Fruit fly (Drosophila melanogaster) whole organism, prepupa: ENCODE data around the gene CG2889.

ENCODE experiments used
- Blimp-1 ChIP-seq: fragments of 200-800 bp; sonication (Bioruptor generic); optimal IDR thresholded peaks from 3 replicates; lab custom pipeline; 2017; ENCODE audit warnings: missing biosample characterization, missing genetic modification characterization, mild to moderate bottlenecking, moderate library complexity, missing genetic modification reagents
- CG10631 ChIP-seq: fragments of 200-800 bp; sonication (Bioruptor generic); optimal IDR thresholded peaks from 2 replicates; lab custom pipeline; 2016; ENCODE audit warnings: missing biosample characterization, missing genetic modification characterization
- CG10669 ChIP-seq: fragments of 200-800 bp; sonication (Bioruptor generic); optimal IDR thresholded peaks from 3 replicates; lab custom pipeline; 2018; ENCODE audit warnings: missing biosample characterization, mild to moderate bottlenecking, missing genetic modification characterization, moderate library complexity
- CG11294 ChIP-seq: fragments of 200-800 bp; sonication (Bioruptor generic); IDR thresholded peaks from 2 replicates; pipeline ENCODE4 v1.3.6; 2022; ENCODE audit warnings: missing biosample characterization, missing genetic modification characterization
- CG11762 ChIP-seq: fragments of 200-800 bp; sonication (Bioruptor generic); optimal IDR thresholded peaks from 3 replicates; lab custom pipeline; 2016; ENCODE audit warnings: missing biosample characterization, missing genetic modification characterization; ENCODE audit not compliant: insufficient read depth
- CG1621 ChIP-seq: fragments of 200-800 bp; sonication (Bioruptor generic); optimal IDR thresholded peaks from 3 replicates; lab custom pipeline; 2018; ENCODE audit warnings: missing biosample characterization, mild to moderate bottlenecking, missing genetic modification characterization
- CG16779 ChIP-seq: fragments of 200-800 bp; sonication (Bioruptor generic); optimal IDR thresholded peaks from 3 replicates; lab custom pipeline; 2017; ENCODE audit warnings: missing biosample characterization, mild to moderate bottlenecking, missing genetic modification characterization
- CG3032 ChIP-seq: fragments of 200-800 bp; optimal IDR thresholded peaks from 2 replicates; lab custom pipeline; 2019; ENCODE audit warnings: missing biosample characterization, mild to moderate bottlenecking, missing genetic modification characterization, moderate library complexity
- CG31627 ChIP-seq: fragments of 200-800 bp; sonication (Bioruptor generic); optimal IDR thresholded peaks from 3 replicates; lab custom pipeline; 2016; ENCODE audit warnings: missing biosample characterization, missing genetic modification characterization
- CG32006 ChIP-seq: fragments of 200-800 bp; sonication (Bioruptor generic); optimal IDR thresholded peaks from 3 replicates; lab custom pipeline; 2017; ENCODE audit warnings: missing biosample characterization, mild to moderate bottlenecking, missing genetic modification characterization
- CG34406 ChIP-seq: fragments of 200-800 bp; sonication (Bioruptor generic); optimal IDR thresholded peaks from 3 replicates; lab custom pipeline; 2016; ENCODE audit warnings: missing biosample characterization, missing genetic modification characterization
- CG3919 ChIP-seq: fragments of 200-800 bp; sonication (Bioruptor generic); optimal IDR thresholded peaks from 3 replicates; lab custom pipeline; 2016; ENCODE audit warnings: missing biosample characterization, missing genetic modification characterization
- CG4318 ChIP-seq: fragments of 200-800 bp; sonication (Bioruptor generic); optimal IDR thresholded peaks from 3 replicates; lab custom pipeline; 2017; ENCODE audit warnings: missing biosample characterization, mild to moderate bottlenecking, missing genetic modification characterization
- CG6163 ChIP-seq: fragments of 200-800 bp; sonication (Bioruptor generic); IDR thresholded peaks from 3 replicates; pipeline ENCODE4 v1.3.6; 2022; ENCODE audit warnings: missing biosample characterization, missing genetic modification characterization
- CG6276 ChIP-seq: fragments of 200-800 bp; sonication (Bioruptor generic); optimal IDR thresholded peaks from 2 replicates; lab custom pipeline; 2017; ENCODE audit warnings: missing biosample characterization, mild to moderate bottlenecking, missing genetic modification characterization
- CG6854 ChIP-seq: fragments of 200-800 bp; sonication (Bioruptor generic); optimal IDR thresholded peaks from 2 replicates; lab custom pipeline; 2017; ENCODE audit warnings: missing biosample characterization, mild to moderate bottlenecking, missing genetic modification characterization
- CG7368 ChIP-seq: fragments of 200-800 bp; sonication (Bioruptor generic); optimal IDR thresholded peaks from 3 replicates; lab custom pipeline; 2016; ENCODE audit warnings: missing biosample characterization, missing genetic modification characterization
- CG8119 ChIP-seq: fragments of 200-800 bp; sonication (Bioruptor generic); IDR thresholded peaks from 3 replicates; pipeline ENCODE4 v1.3.6; 2022; ENCODE audit warnings: missing biosample characterization, missing genetic modification characterization
- CG8319 ChIP-seq: fragments of 200-800 bp; sonication (Bioruptor generic); optimal IDR thresholded peaks from 3 replicates; lab custom pipeline; 2016; ENCODE audit warnings: missing biosample characterization, missing genetic modification characterization
- CG8632 ChIP-seq: fragments of 200-800 bp; sonication (Bioruptor generic); optimal IDR thresholded peaks from 3 replicates; lab custom pipeline; 2016; ENCODE audit warnings: missing biosample characterization, missing genetic modification characterization
- Eip75B ChIP-seq: fragments of 200-800 bp; sonication (Bioruptor generic); optimal IDR thresholded peaks from 3 replicates; lab custom pipeline; 2016; ENCODE audit warnings: missing biosample characterization, missing genetic modification characterization
- Eip78C ChIP-seq: fragments of 200-800 bp; sonication (Bioruptor generic); peaks from one replicate; lab custom pipeline; 2016; ENCODE audit warnings: missing biosample characterization, missing genetic modification characterization
- Hr39 ChIP-seq: fragments of 200-800 bp; sonication (Bioruptor generic); optimal IDR thresholded peaks from 2 replicates; lab custom pipeline; 2016; ENCODE audit warnings: missing biosample characterization, missing genetic modification characterization
- Hr4 ChIP-seq: fragments of 200-800 bp; sonication (Bioruptor generic); optimal IDR thresholded peaks from 3 replicates; lab custom pipeline; 2016; ENCODE audit warnings: missing biosample characterization, missing genetic modification characterization
- Met ChIP-seq: fragments of 200-800 bp; sonication (Bioruptor generic); optimal IDR thresholded peaks from 3 replicates; lab custom pipeline; 2016; ENCODE audit warnings: missing biosample characterization, missing genetic modification characterization
- Sox102F ChIP-seq: fragments of 200-800 bp; sonication (Bioruptor generic); optimal IDR thresholded peaks from 2 replicates; lab custom pipeline; 2016; ENCODE audit warnings: missing biosample characterization, mild to moderate bottlenecking, missing genetic modification characterization
- Sox14 ChIP-seq: fragments of 200-800 bp; sonication (Bioruptor generic); optimal IDR thresholded peaks from 3 replicates; lab custom pipeline; 2016; ENCODE audit warnings: missing biosample characterization, missing genetic modification characterization
- Sox15 ChIP-seq: fragments of 200-800 bp; sonication (Bioruptor generic); optimal IDR thresholded peaks from 3 replicates; lab custom pipeline; 2016; ENCODE audit warnings: missing biosample characterization, missing genetic modification characterization
- acj6 ChIP-seq: fragments of 200-800 bp; sonication (Bioruptor generic); optimal IDR thresholded peaks from 3 replicates; lab custom pipeline; 2016; ENCODE audit warnings: missing biosample characterization, missing genetic modification characterization
- cyc ChIP-seq: fragments of 200-800 bp; sonication (Bioruptor generic); optimal IDR thresholded peaks from 3 replicates; lab custom pipeline; 2016; ENCODE audit warnings: missing biosample characterization, missing genetic modification characterization
- dac ChIP-seq: fragments of 200-800 bp; sonication (Bioruptor generic); optimal IDR thresholded peaks from 2 replicates; lab custom pipeline; 2017; ENCODE audit warnings: missing biosample characterization, mild to moderate bottlenecking, missing genetic modification characterization
- dsx ChIP-seq: fragments of 200-800 bp; optimal IDR thresholded peaks from 3 replicates; lab custom pipeline; 2019; ENCODE audit warnings: missing biosample characterization, mild to moderate bottlenecking, missing genetic modification characterization, moderate library complexity; ENCODE audit not compliant: poor library complexity, severe bottlenecking
- eg ChIP-seq: fragments of 200-800 bp; sonication (Bioruptor generic); IDR thresholded peaks from 3 replicates; pipeline ENCODE4 v1.3.6; 2022; ENCODE audit warnings: missing biosample characterization, missing genetic modification characterization
- esn ChIP-seq: fragments of 200-800 bp; sonication (Bioruptor generic); optimal IDR thresholded peaks from 2 replicates; lab custom pipeline; 2016; ENCODE audit warnings: missing biosample characterization, mild to moderate bottlenecking, missing genetic modification characterization, moderate library complexity
- fd85E ChIP-seq: fragments of 200-800 bp; sonication (Bioruptor generic); optimal IDR thresholded peaks from 3 replicates; lab custom pipeline; 2016; ENCODE audit warnings: missing biosample characterization, missing genetic modification characterization
- lz ChIP-seq: fragments of 200-800 bp; sonication (Bioruptor generic); optimal IDR thresholded peaks from 3 replicates; lab custom pipeline; 2016; ENCODE audit warnings: missing biosample characterization, missing genetic modification characterization
- pdm3 ChIP-seq: fragments of 200-800 bp; sonication (Bioruptor generic); optimal IDR thresholded peaks from 3 replicates; lab custom pipeline; 2016; ENCODE audit warnings: missing biosample characterization, missing genetic modification characterization
- salr ChIP-seq, 2 experiments: fragments of 200-800 bp; sonication (Bioruptor generic); optimal IDR thresholded peaks; 3 replicates each; lab custom pipeline; 2016 to 2018; ENCODE audit warnings: missing biosample characterization in 2 of 2, missing genetic modification characterization in 2 of 2, mild to moderate bottlenecking in 1 of 2
- ss ChIP-seq, 2 experiments: fragments of 200-800 bp; sonication (Bioruptor generic); optimal IDR thresholded peaks; 2 replicates in 1 of 2; 3 replicates in 1 of 2; lab custom pipeline; 2017 to 2018; ENCODE audit warnings: mild to moderate bottlenecking in 2 of 2, missing biosample characterization in 2 of 2, missing genetic modification characterization in 2 of 2, moderate library complexity in 1 of 2
- topi ChIP-seq: fragments of 200-800 bp; sonication (Bioruptor generic); optimal IDR thresholded peaks from 3 replicates; lab custom pipeline; 2016; ENCODE audit warnings: missing biosample characterization, missing genetic modification characterization
- vri ChIP-seq: fragments of 200-800 bp; sonication (Bioruptor generic); optimal IDR thresholded peaks from 3 replicates; lab custom pipeline; 2016; ENCODE audit warnings: missing biosample characterization, mild to moderate bottlenecking, missing genetic modification characterization

Gene CG2889

dm6 chrX:10473510-10474212 lies at the start of gene CG2889 (continued):
- peak; percentile 22 for TF ChIP-seq esn
- no peak for TF ChIP-seq CG10631
- TF ChIP-seq Hr39 (GFP tag; lab: Kevin White, UChicago), result peak; percentile 23
- no peak for TF ChIP-seq CG11762 (GFP tag; lab: Kevin White, UChicago)
- no peak for TF ChIP-seq CG8632
- no peak for TF ChIP-seq CG10669
- peak; percentile 30 for TF ChIP-seq Eip75B
- no peak for TF ChIP-seq dac (GFP tag; lab: Kevin White, UChicago)
- TF ChIP-seq, all 60 proteins: peak for 14

dm6 chrX:10432712-10433111 lies 41.0 kb upstream of the CG2889 start, which contains the start of gene CG12640:
Gene CG12640, minus strand, starts transcription at chrX:10432812.
- TF ChIP-seq eg (GFP tag; lab: Robert Waterston, UW) (no peak), Sox14 (GFP tag; lab: Kevin White, UChicago) (no peak), CG32006 (no peak), CG8119 (GFP tag; lab: Robert Waterston, UW) (no peak), CG34406 (GFP tag; lab: Kevin White, UChicago) (no peak), CG1621 (no peak), pdm3 (GFP tag; lab: Kevin White, UChicago) (no peak), CG6854 (GFP tag; lab: Kevin White, UChicago) (no peak), dsx (GFP tag; lab: Kevin White, UChicago) (no peak), fd85E (no peak), CG10669 (no peak), CG6276 (no peak), CG10631 (no peak)

dm6 chrX:10454795-10455194 lies 18.9 kb upstream of the CG2889 start, which contains the start of gene CG32683:
Gene CG32683, minus strand, starts transcription at chrX:10454895.
- TF ChIP-seq CG8119 (GFP tag; lab: Robert Waterston, UW) (no peak), acj6 (GFP tag; lab: Kevin White, UChicago) (no peak), Sox15 (no peak), Blimp-1 (GFP tag; lab: Kevin White, UChicago) (no peak), CG8319 (GFP tag; lab: Kevin White, UChicago) (no peak), CG31627 (no peak), CG10631 (no peak), CG3032 (tag; lab: Kevin White, UChicago) (no peak)

- TF ChIP-seq Hr39 (GFP tag; lab: Kevin White, UChicago) (no peak), Sox14 (GFP tag; lab: Kevin White, UChicago) (no peak), CG1621 (no peak), CG34406 (GFP tag; lab: Kevin White, UChicago) (no peak), CG4318 (no peak), topi (GFP tag; lab: Kevin White, UChicago) (no peak), CG8119 (GFP tag; lab: Robert Waterston, UW) (no peak), cyc (GFP tag; lab: Kevin White, UChicago) (no peak), dsx (GFP tag; lab: Kevin White, UChicago) (no peak), CG6163 (no peak), CG7368 (GFP tag; lab: Kevin White, UChicago) (no peak), vri (GFP tag; lab: Kevin White, UChicago) (no peak), CG31627 (no peak)
Observed at dm6 chrX:10459576-10459975, 14.2 kb upstream of the CG2889 start, which contains the start of gene Or9a. Gene Or9a, minus strand, starts transcription at chrX:10459676.

dm6 chrX:10460506-10461114 lies 13.1 kb upstream of the CG2889 start, which contains the start of gene Neb-cGP:
Gene Neb-cGP, plus strand, starts transcription at chrX:10460736.
- TF ChIP-seq CG3919 (GFP tag; lab: Kevin White, UChicago), result peak; percentile 48
- TF ChIP-seq salr (GFP tag; optimal IDR thresholded peaks at IDR 0.05; lab: Kevin White, UChicago), result no peak
- TF ChIP-seq vri (GFP tag; lab: Kevin White, UChicago), result no peak
- TF ChIP-seq pdm3 (GFP tag; lab: Kevin White, UChicago), result peak; percentile 9
- TF ChIP-seq lz (GFP tag; lab: Kevin White, UChicago), result peak; percentile 46
- TF ChIP-seq CG11294, result no peak
- TF ChIP-seq Met, result peak; percentile 24
- peak; percentile 71 for TF ChIP-seq Eip78C (GFP tag; lab: Kevin White, UChicago)
- no peak for TF ChIP-seq CG32006
- TF ChIP-seq Hr4 (GFP tag; lab: Kevin White, UChicago), result no peak
- TF ChIP-seq CG1621, result no peak
- TF ChIP-seq Hr39 (GFP tag; lab: Kevin White, UChicago), result peak; percentile 36
- no peak for TF ChIP-seq Sox15
- no peak for TF ChIP-seq CG16779 (tag; lab: Kevin White, UChicago)
- TF ChIP-seq CG8319 (GFP tag; lab: Kevin White, UChicago), result no peak
- peak; percentile 18 for TF ChIP-seq Sox102F
- TF ChIP-seq ss (GFP tag; optimal IDR thresholded peaks at IDR 0.05; lab: Kevin White, UChicago), result peak in 1 of 2 experiments; percentile 5
